Worm (Caenorhabditis elegans) whole organism, young adult: ENCODE measurements around the gene F57A10.4.

Source experiments
- ama-1 ChIP-seq, 3 experiments: fragments of 150-350 bp in 1 of 3; sonication (generic microtip) in 2 of 3; optimal IDR thresholded peaks; 2 replicates each; lab custom pipeline; 2014 to 2018; ENCODE audit warnings: missing biosample characterization in 2 of 3, missing genetic modification characterization in 2 of 3, missing genetic modification reagents in 2 of 3
- ceh-58 ChIP-seq: fragments of 200-800 bp; sonication (Bioruptor generic); IDR thresholded peaks from 2 replicates; pipeline ENCODE4 v1.3.6; 2022; ENCODE audit warnings: missing genetic modification characterization, missing compliant biosample characterization
- ceh-79 ChIP-seq: sonication (generic microtip); optimal IDR thresholded peaks from 2 replicates; lab custom pipeline; 2017; ENCODE audit warnings: mild to moderate bottlenecking, missing genetic modification characterization, missing compliant biosample characterization
- egrh-3 ChIP-seq: fragments of 200-800 bp; sonication (Bioruptor generic); IDR thresholded peaks from 2 replicates; pipeline ENCODE4 v1.3.6; 2022; ENCODE audit warnings: missing genetic modification reagents, missing genetic modification characterization, missing compliant biosample characterization
- tlf-1 ChIP-seq: fragments of 200-800 bp; sonication (Bioruptor generic); optimal IDR thresholded peaks from 2 replicates; lab custom pipeline; 2018; ENCODE audit warnings: mild to moderate bottlenecking, missing genetic modification characterization, missing compliant biosample characterization

DNA sequence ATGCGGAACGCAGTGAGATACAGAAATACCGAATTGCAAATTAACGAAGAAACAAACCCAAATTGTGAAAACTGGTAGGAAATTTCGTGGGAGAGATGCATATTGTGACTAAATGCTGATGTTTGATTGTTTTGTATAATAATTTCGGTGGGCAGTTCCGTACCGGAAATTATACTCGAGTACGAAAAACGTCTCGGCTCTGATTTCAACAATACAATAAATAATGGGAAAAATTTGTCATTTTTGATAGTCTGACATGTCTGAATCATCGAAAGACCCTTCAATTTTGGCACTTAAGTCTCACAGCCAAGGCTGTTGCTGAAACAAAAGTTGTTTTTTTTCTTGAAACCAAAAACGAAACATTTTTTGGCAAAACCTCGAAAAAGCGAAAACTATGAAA, 17.2 kb upstream of the F57A10.4 start, which contains the start of gene str-43:
- TF ChIP-seq egrh-3 = no peak
- no peak for TF ChIP-seq ama-1 (optimal IDR thresholded peaks at IDR 0.05; lab: Kevin White, UChicago)
- TF ChIP-seq ama-1 (GFP tag; optimal IDR thresholded peaks at IDR 0.05; lab: Kevin White, UChicago) = no peak
- TF ChIP-seq tlf-1 (GFP tag; lab: Kevin White, UChicago) = no peak
- no peak for TF ChIP-seq ceh-58 (GFP tag; lab: Robert Waterston, UW)
- no peak for TF ChIP-seq ceh-79
